Worm (Caenorhabditis elegans) whole organism, L4/young adult: ENCODE measurements around the gene slc-25A18.2.

Experiments used
- W03F9.2 ChIP-seq: fragments of 150-350 bp; optimal IDR thresholded peaks from 2 replicates; lab custom pipeline; 2014; ENCODE audit warnings: missing biosample characterization, missing genetic modification characterization
- dao-5 ChIP-seq: sonication (generic microtip); optimal IDR thresholded peaks from 2 replicates; lab custom pipeline; 2016; ENCODE audit warnings: missing genotype, missing genetic modification characterization, moderate library complexity, missing compliant biosample characterization
- him-1 ChIP-seq: sonication (generic microtip); optimal IDR thresholded peaks from 2 replicates; lab custom pipeline; 2016; ENCODE audit warnings: missing genotype, missing genetic modification reagents, missing genetic modification characterization, missing compliant biosample characterization

DNA sequence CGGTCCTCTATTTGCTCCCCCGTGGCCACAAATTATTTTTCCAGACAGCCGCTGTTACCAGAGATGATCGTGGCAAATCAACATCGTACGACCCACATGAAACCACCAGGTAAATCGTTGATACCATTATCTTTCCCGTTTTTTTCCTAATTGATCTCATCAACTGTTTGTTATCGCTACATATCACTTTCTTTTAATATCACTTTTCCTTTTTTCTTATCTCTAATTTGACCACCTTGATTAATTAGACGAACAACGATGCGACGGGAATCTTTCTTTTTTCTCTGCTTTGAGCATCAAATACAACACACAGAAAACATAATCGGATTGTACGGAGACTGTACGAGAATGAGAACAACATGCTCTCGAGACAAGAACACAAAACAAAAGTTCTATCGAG lies 34.6 kb upstream of the slc-25A18.2 start:
- TF ChIP-seq dao-5, result no peak
- TF ChIP-seq him-1, result no peak
- no peak for TF ChIP-seq W03F9.2 (tag; lab: Kevin White, UChicago)
